Worm (Caenorhabditis elegans): ENCODE data around the gene mrps-25.

The mrps-25 gene

ce11 chrIV:1038516-1038915 is 18.2 kb upstream of the mrps-25 start:
- TF ChIP-seq egl-27 (tag; optimal IDR thresholded peaks at IDR 0.05) (no peak), elt-3 (tag; optimal IDR thresholded peaks at IDR 0.05) (no peak), egl-5 (tag; optimal IDR thresholded peaks at IDR 0.05) (no peak), nhr-237 (tag; optimal IDR thresholded peaks at IDR 0.05) (no peak), fkh-2 (tag; optimal IDR thresholded peaks at IDR 0.05) (no peak), aly-2 (tag; optimal IDR thresholded peaks at IDR 0.05) (no peak), nfya-1 (tag; optimal IDR thresholded peaks at IDR 0.05; ENCODE audit: insufficient read depth) (no peak), nhr-43 (tag; optimal IDR thresholded peaks at IDR 0.05; ENCODE audit: poor library complexity, severe bottlenecking) (no peak), unc-39 (tag; optimal IDR thresholded peaks at IDR 0.05) (no peak), nhr-28 (tag; optimal IDR thresholded peaks at IDR 0.05) (no peak), ztf-11 (tag; optimal IDR thresholded peaks at IDR 0.05) (no peak)

ce11 chrIV:1040537-1040936 is 16.2 kb upstream of the mrps-25 start:
- TF ChIP-seq pha-4 (tag; optimal IDR thresholded peaks at IDR 0.05) (no peak), nhr-237 (tag; optimal IDR thresholded peaks at IDR 0.05) (no peak), tbx-2 (tag; optimal IDR thresholded peaks at IDR 0.05) (no peak), daf-12 (tag; optimal IDR thresholded peaks at IDR 0.05) (no peak), elt-3 (tag; optimal IDR thresholded peaks at IDR 0.05) (no peak), pqm-1 (tag; optimal IDR thresholded peaks at IDR 0.05) (no peak), ceh-28 (tag; optimal IDR thresholded peaks at IDR 0.05) (no peak), nhr-76 (tag; optimal IDR thresholded peaks at IDR 0.05) (no peak), fos-1 (tag; optimal IDR thresholded peaks at IDR 0.05) (no peak), lin-15B (tag; optimal IDR thresholded peaks at IDR 0.05) (no peak), elt-1 (tag; optimal IDR thresholded peaks at IDR 0.05) (no peak), nhr-12 (tag; optimal IDR thresholded peaks at IDR 0.05) (no peak), ztf-4 (tag; optimal IDR thresholded peaks at IDR 0.05) (no peak), snpc-4 (tag; optimal IDR thresholded peaks at IDR 0.05) (no peak), nhr-11 (tag; optimal IDR thresholded peaks at IDR 0.05) (no peak), eor-1 (tag; optimal IDR thresholded peaks at IDR 0.05) (no peak), skn-1 (tag; optimal IDR thresholded peaks at IDR 0.05) (no peak), lin-39 (tag; optimal IDR thresholded peaks at IDR 0.05) (no peak), nhr-77 (tag; optimal IDR thresholded peaks at IDR 0.05) (no peak)

- no peak for TF ChIP-seq snpc-4 (tag; optimal IDR thresholded peaks at IDR 0.05)
- no peak for TF ChIP-seq daf-12 (tag; optimal IDR thresholded peaks at IDR 0.05)
- TF ChIP-seq nhr-11 (tag; optimal IDR thresholded peaks at IDR 0.05), result no peak
- no peak for TF ChIP-seq egl-5 (tag; optimal IDR thresholded peaks at IDR 0.05)
- no peak for TF ChIP-seq ama-1 (optimal IDR thresholded peaks at IDR 0.05)
- TF ChIP-seq nfya-1 (tag; optimal IDR thresholded peaks at IDR 0.05; ENCODE audit: insufficient read depth), result no peak
- TF ChIP-seq mml-1 (tag; optimal IDR thresholded peaks at IDR 0.05), result no peak
These were observed 12.4 kb upstream of the mrps-25 start, which contains the start of gene Y55F3AM.11 for ce11 chrIV:1044287-1044686. Gene Y55F3AM.11 (minus strand): TSS chrIV:1044387.

- TF ChIP-seq nhr-67 (tag; optimal IDR thresholded peaks at IDR 0.05) (no peak), lin-39 (tag; optimal IDR thresholded peaks at IDR 0.05) (no peak), sea-2 (GFP tag; optimal IDR thresholded peaks at IDR 0.05) (no peak), nhr-43 (tag; optimal IDR thresholded peaks at IDR 0.05; ENCODE audit: poor library complexity, severe bottlenecking) (no peak), ZK546.5 (tag; optimal IDR thresholded peaks at IDR 0.05) (no peak), mml-1 (tag; optimal IDR thresholded peaks at IDR 0.05) (no peak), fkh-2 (tag; optimal IDR thresholded peaks at IDR 0.05) (no peak), zag-1 (tag; optimal IDR thresholded peaks at IDR 0.05) (no peak), ceh-9 (tag; optimal IDR thresholded peaks at IDR 0.05) (no peak), lsy-12 (tag; optimal IDR thresholded peaks at IDR 0.05) (no peak), jun-1 (tag; optimal IDR thresholded peaks at IDR 0.05) (no peak)
These were observed 11.0 kb upstream of the mrps-25 start, which contains the start of gene srx-12 for ce11 chrIV:1045683-1046082. Gene srx-12 (plus strand): TSS chrIV:1045983.

ce11 chrIV:1046996-1047395 is 9.7 kb upstream of the mrps-25 start:
- TF ChIP-seq ceh-28 (tag; optimal IDR thresholded peaks at IDR 0.05), result peak; percentile 53
- no peak for TF ChIP-seq fkh-2 (tag; optimal IDR thresholded peaks at IDR 0.05)
- TF ChIP-seq lin-39 (tag; optimal IDR thresholded peaks at IDR 0.05), result no peak

Data from whole organism, L3 larva.